Worm (Caenorhabditis elegans) whole organism, L4 larva: ENCODE results near the gene lact-5.
A peak's percentile ranks its signal among the peaks of the same experiment; 100 is the strongest.

Experiments
- F49E8.2 ChIP-seq: sonication (generic microtip); optimal IDR thresholded peaks from 2 replicates; lab custom pipeline; 2016; ENCODE audit warnings: missing compliant biosample characterization, mild to moderate bottlenecking, missing genetic modification characterization, borderline replicate concordance
- R02D3.7 ChIP-seq: fragments of 150-350 bp; sonication (generic microtip); optimal IDR thresholded peaks from 3 replicates; lab custom pipeline; 2014; ENCODE audit warnings: missing biosample characterization, missing genetic modification characterization
- ZK546.5 ChIP-seq, 2 experiments: sonication (generic microtip); optimal IDR thresholded peaks; 2 replicates each; lab custom pipeline; 2017; ENCODE audit warnings: missing biosample characterization in 2 of 2, missing genetic modification characterization in 2 of 2
- aha-1 ChIP-seq: fragments of 150-350 bp; peaks from one replicate; lab custom pipeline; 2014; ENCODE audit warnings: missing biosample characterization, missing genetic modification characterization
- ceh-20 ChIP-seq: fragments of 200-800 bp; sonication (Bioruptor generic); IDR thresholded peaks from 2 replicates; pipeline ENCODE4 v1.3.6; 2022; ENCODE audit warnings: missing genetic modification reagents, missing genetic modification characterization, missing compliant biosample characterization
- ceh-62 ChIP-seq: sonication (generic microtip); optimal IDR thresholded peaks from 2 replicates; lab custom pipeline; 2017; ENCODE audit warnings: missing biosample characterization, missing genetic modification characterization
- ces-1 ChIP-seq: fragments of 150-350 bp; sonication (generic microtip); optimal IDR thresholded peaks from 4 replicates; lab custom pipeline; 2014; ENCODE audit warnings: missing biosample characterization, missing genetic modification reagents, missing genetic modification characterization
- ctbp-1 ChIP-seq: fragments of 200-800 bp; sonication (Bioruptor generic); IDR thresholded peaks from 2 replicates; pipeline ENCODE4 v1.3.6; 2022; ENCODE audit warnings: missing genetic modification reagents, missing genetic modification characterization, missing compliant biosample characterization
- daf-16 ChIP-seq, 3 experiments: sonication (generic microtip); optimal IDR thresholded peaks; 2 replicates each; lab custom pipeline; 2016 to 2017; ENCODE audit warnings: missing genetic modification characterization in 3 of 3, missing genetic modification reagents in 3 of 3, mild to moderate bottlenecking in 2 of 3, missing compliant biosample characterization in 2 of 3, missing biosample characterization in 1 of 3, moderate library complexity in 1 of 3
- dmd-9 ChIP-seq: fragments of 200-800 bp; sonication (Bioruptor generic); IDR thresholded peaks from 2 replicates; pipeline ENCODE4 v1.3.6; 2022; ENCODE audit warnings: missing genetic modification reagents, missing genetic modification characterization, missing compliant biosample characterization
- duxl-1 ChIP-seq: sonication (generic microtip); optimal IDR thresholded peaks from 2 replicates; lab custom pipeline; 2016; ENCODE audit warnings: mild to moderate bottlenecking, missing genetic modification characterization, moderate library complexity, missing compliant biosample characterization; ENCODE audit not compliant: poor library complexity
- dve-1 ChIP-seq: sonication (generic microtip); optimal IDR thresholded peaks from 2 replicates; lab custom pipeline; 2017; ENCODE audit warnings: antibody characterized with exemption, mild to moderate bottlenecking, missing genetic modification characterization, missing compliant biosample characterization; ENCODE audit not compliant: insufficient read depth
- egl-27 ChIP-seq: sonication (generic microtip); optimal IDR thresholded peaks from 3 replicates; lab custom pipeline; 2017; ENCODE audit warnings: missing biosample characterization, missing genetic modification reagents, missing genetic modification characterization
- egl-43 ChIP-seq: fragments of 200-800 bp; sonication (Bioruptor generic); IDR thresholded peaks from 2 replicates; pipeline ENCODE4 v1.3.6; 2022; ENCODE audit warnings: missing genetic modification reagents, missing genetic modification characterization, missing compliant biosample characterization
- fkh-10 ChIP-seq: fragments of 150-350 bp; optimal IDR thresholded peaks from 2 replicates; lab custom pipeline; 2014; ENCODE audit warnings: missing biosample characterization, missing genetic modification reagents, missing genetic modification characterization
- hif-1 ChIP-seq, 2 experiments: sonication (generic microtip); optimal IDR thresholded peaks; 2 replicates each; lab custom pipeline; 2016 to 2017; ENCODE audit warnings: missing compliant biosample characterization in 2 of 2, missing genetic modification characterization in 2 of 2, missing genetic modification reagents in 2 of 2, missing genotype in 2 of 2, mild to moderate bottlenecking in 1 of 2
- hlh-30 ChIP-seq: sonication (generic microtip); optimal IDR thresholded peaks from 2 replicates; lab custom pipeline; 2017; ENCODE audit warnings: antibody characterized with exemption, mild to moderate bottlenecking, missing genetic modification characterization, missing compliant biosample characterization; ENCODE audit not compliant: insufficient read depth
- jun-1 ChIP-seq: fragments of 150-350 bp; optimal IDR thresholded peaks from 2 replicates; lab custom pipeline; 2014; ENCODE audit warnings: missing biosample characterization, missing genetic modification reagents, missing genetic modification characterization
- lin-15B ChIP-seq: fragments of 150-350 bp; sonication (generic microtip); optimal IDR thresholded peaks from 3 replicates; lab custom pipeline; 2014; ENCODE audit warnings: missing biosample characterization, missing genetic modification characterization
- lin-29 ChIP-seq: fragments of 200-800 bp; sonication (Bioruptor generic); IDR thresholded peaks from 2 replicates; pipeline ENCODE4 v1.3.6; 2022; ENCODE audit warnings: missing genetic modification reagents, missing genetic modification characterization, missing compliant biosample characterization
- lir-3 ChIP-seq: sonication (generic microtip); optimal IDR thresholded peaks from 2 replicates; lab custom pipeline; 2016; ENCODE audit warnings: mild to moderate bottlenecking, missing genetic modification characterization, missing compliant biosample characterization
- lsy-2 ChIP-seq, 2 experiments: fragments of 150-350 bp in 1 of 2; sonication (generic microtip) in 1 of 2; optimal IDR thresholded peaks; 2 replicates each; lab custom pipeline; 2014 to 2017; ENCODE audit warnings: missing biosample characterization in 2 of 2, missing genetic modification characterization in 2 of 2
- madf-5 ChIP-seq, 2 experiments: fragments of 200-800 bp; sonication (Bioruptor generic); IDR thresholded peaks; 2 replicates each; pipeline ENCODE4 v1.3.6; 2022; ENCODE audit warnings: missing compliant biosample characterization in 2 of 2, missing genetic modification characterization in 2 of 2
- mep-1 ChIP-seq: fragments of 150-350 bp; sonication (generic microtip); optimal IDR thresholded peaks from 3 replicates; lab custom pipeline; 2014; ENCODE audit warnings: missing biosample characterization, missing genetic modification characterization
- mxl-2 ChIP-seq: fragments of 200-800 bp; sonication (Bioruptor generic); conservative IDR thresholded peaks from 2 replicates; pipeline ENCODE4 v1.3.6; 2022; ENCODE audit warnings: missing genetic modification reagents, missing genetic modification characterization, missing compliant biosample characterization
- nhr-237 ChIP-seq: sonication (generic microtip); optimal IDR thresholded peaks from 2 replicates; lab custom pipeline; 2017; ENCODE audit warnings: missing biosample characterization, missing genetic modification characterization
- nhr-25 ChIP-seq: sonication (generic microtip); optimal IDR thresholded peaks from 2 replicates; lab custom pipeline; 2017; ENCODE audit warnings: missing genetic modification characterization, mild to moderate bottlenecking, missing compliant biosample characterization, antibody characterized with exemption, moderate library complexity, borderline replicate concordance; ENCODE audit not compliant: insufficient read depth
- nhr-76 ChIP-seq: fragments of 150-350 bp; optimal IDR thresholded peaks from 2 replicates; lab custom pipeline; 2014; ENCODE audit warnings: missing biosample characterization, missing genetic modification characterization
- pha-4 ChIP-seq, 2 experiments: fragments of 150-350 bp in 1 of 2; fragments of 200-800 bp in 1 of 2; sonication (Bioruptor generic) in 1 of 2; IDR thresholded peaks in 1 of 2; optimal IDR thresholded peaks in 1 of 2; 2 replicates each; pipeline versions ENCODE4 v1.3.6 to Lab custom; 2014 to 2022; ENCODE audit warnings: missing genetic modification characterization in 2 of 2, missing genetic modification reagents in 2 of 2, missing biosample characterization in 1 of 2, missing compliant biosample characterization in 1 of 2
- pqm-1 ChIP-seq: sonication (generic microtip); optimal IDR thresholded peaks from 2 replicates; lab custom pipeline; 2017; ENCODE audit warnings: missing biosample characterization, missing genetic modification characterization
- rbr-2 ChIP-seq: sonication (generic microtip); optimal IDR thresholded peaks from 2 replicates; lab custom pipeline; 2016; ENCODE audit warnings: missing genotype, missing genetic modification characterization, missing compliant biosample characterization
- skn-1 ChIP-seq: fragments of 150-350 bp; optimal IDR thresholded peaks from 2 replicates; lab custom pipeline; 2014; ENCODE audit warnings: missing biosample characterization, missing genetic modification characterization
- snpc-4 ChIP-seq: fragments of 150-350 bp; optimal IDR thresholded peaks from 2 replicates; lab custom pipeline; 2014; ENCODE audit warnings: missing biosample characterization, missing genetic modification characterization
- spr-1 ChIP-seq: sonication (generic microtip); optimal IDR thresholded peaks from 2 replicates; lab custom pipeline; 2016; ENCODE audit warnings: mild to moderate bottlenecking, missing genetic modification characterization, missing compliant biosample characterization
- spr-3 ChIP-seq: fragments of 200-800 bp; sonication (Bioruptor generic); optimal IDR thresholded peaks from 2 replicates; lab custom pipeline; 2018; ENCODE audit warnings: mild to moderate bottlenecking, missing genetic modification characterization, missing compliant biosample characterization
- tag-97 ChIP-seq: fragments of 200-800 bp; sonication (Bioruptor generic); IDR thresholded peaks from 2 replicates; pipeline ENCODE4 v1.3.6; 2022; ENCODE audit warnings: missing genetic modification characterization, missing compliant biosample characterization
- tra-1 ChIP-seq: fragments of 200-800 bp; sonication (Bioruptor generic); IDR thresholded peaks from 2 replicates; pipeline ENCODE4 v1.3.6; 2022; ENCODE audit warnings: missing genetic modification reagents, missing genetic modification characterization, missing compliant biosample characterization
- unc-39 ChIP-seq: sonication (generic microtip); optimal IDR thresholded peaks from 2 replicates; lab custom pipeline; 2017; ENCODE audit warnings: missing biosample characterization, missing genetic modification characterization
- unc-62 ChIP-seq, 3 experiments: fragments of 150-350 bp in 1 of 3; sonication (generic microtip); optimal IDR thresholded peaks in 2 of 3; peaks in 1 of 3; 1 replicate in 1 of 3; 2 replicates in 2 of 3; lab custom pipeline; 2014 to 2017; ENCODE audit warnings: missing biosample characterization in 3 of 3, missing genetic modification characterization in 3 of 3, missing genetic modification reagents in 3 of 3, missing genotype in 1 of 3
- zag-1 ChIP-seq: fragments of 150-350 bp; optimal IDR thresholded peaks from 2 replicates; lab custom pipeline; 2014; ENCODE audit warnings: missing biosample characterization, missing genetic modification characterization
- zip-11 ChIP-seq: fragments of 200-800 bp; sonication (Bioruptor generic); IDR thresholded peaks from 2 replicates; pipeline ENCODE4 v1.3.6; 2022; ENCODE audit warnings: missing genetic modification characterization, missing compliant biosample characterization
- zip-2 ChIP-seq: fragments of 150-350 bp; optimal IDR thresholded peaks from 2 replicates; lab custom pipeline; 2014; ENCODE audit warnings: missing biosample characterization, missing genetic modification characterization
- ztf-11 ChIP-seq: fragments of 150-350 bp; optimal IDR thresholded peaks from 2 replicates; lab custom pipeline; 2014; ENCODE audit warnings: missing biosample characterization, missing genetic modification characterization

The lact-5 gene

ce11 chrII:4800524-4800923, 21.0 kb downstream of the lact-5 start:
- TF ChIP-seq nhr-237 = no peak
- no peak for TF ChIP-seq nhr-76 (tag; lab: Kevin White, UChicago)
- TF ChIP-seq R02D3.7 (tag; lab: Kevin White, UChicago) = no peak
- TF ChIP-seq tra-1 = no peak
- no peak for TF ChIP-seq dve-1 (tag; lab: Kevin White, UChicago)
- 0 out of 2 replicates have a peak, but pooled peaks have one; percentile 5 for TF ChIP-seq egl-43 (GFP tag; lab: Robert Waterston, UW)
- TF ChIP-seq unc-62 (GFP tag; optimal IDR thresholded peaks at IDR 0.05 in 1 of 2; lab: Kevin White, UChicago) = peak in 1 of 2 experiments; percentile 95
- TF ChIP-seq unc-62 (tag; optimal IDR thresholded peaks at IDR 0.05; lab: Kevin White, UChicago) = no peak

- TF ChIP-seq lir-3 (tag; lab: Kevin White, UChicago) (no peak), pqm-1 (no peak), mxl-2 (GFP tag; lab: Robert Waterston, UW) (no peak), skn-1 (no peak), zip-11 (GFP tag; lab: Robert Waterston, UW) (no peak), tag-97 (GFP tag; lab: Robert Waterston, UW) (no peak), daf-16 (GFP tag; optimal IDR thresholded peaks at IDR 0.05; lab: Kevin White, UChicago) (no peak), daf-16 (tag; optimal IDR thresholded peaks at IDR 0.05; lab: Kevin White, UChicago) (no peak), duxl-1 (tag; lab: Kevin White, UChicago) (no peak)
Observed at ce11 chrII:4797071-4797470, 24.5 kb downstream of the lact-5 start, which contains the start of gene C33F10.14. TSS of gene C33F10.14 (plus strand) at chrII:4797371.

DNA sequence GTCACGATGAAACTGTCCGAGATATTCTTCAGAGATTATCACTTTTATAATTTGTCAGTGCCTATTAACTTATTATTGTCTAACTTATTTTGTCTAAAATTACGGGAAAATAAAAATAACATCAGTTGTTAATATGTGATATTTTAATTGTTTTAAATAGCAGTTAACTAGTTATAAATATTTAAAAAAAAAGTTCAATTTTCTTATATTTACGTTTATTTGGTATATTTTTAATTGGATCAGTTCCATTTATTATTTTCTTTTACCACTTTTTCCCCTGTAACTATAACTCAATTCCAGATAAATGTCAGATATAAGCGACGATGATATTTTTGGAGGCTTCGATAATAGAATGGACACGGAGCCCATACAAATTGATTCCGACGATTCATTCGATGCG, 26.1 kb downstream of the lact-5 start, which contains the start of gene C33F10.4:
Gene C33F10.4 (plus strand): TSS at position 301 of the 400 bp plus-strand sequence.
- TF ChIP-seq lsy-2 (tag; optimal IDR thresholded peaks at IDR 0.05; lab: Kevin White, UChicago) (no peak), spr-3 (GFP tag; lab: Kevin White, UChicago) (no peak), spr-1 (tag; lab: Kevin White, UChicago) (no peak), mxl-2 (GFP tag; lab: Robert Waterston, UW) (no peak), unc-39 (tag; lab: Kevin White, UChicago) (no peak), pha-4 (GFP tag; IDR thresholded peaks at IDR 0.05; lab: Robert Waterston, UW) (no peak), pha-4 (tag; optimal IDR thresholded peaks at IDR 0.05; lab: Kevin White, UChicago) (no peak), ztf-11 (tag; lab: Kevin White, UChicago) (no peak), hlh-30 (no peak), hif-1 (tag; optimal IDR thresholded peaks at IDR 0.05; lab: Kevin White, UChicago) (no peak), snpc-4 (tag; lab: Kevin White, UChicago) (no peak), fkh-10 (no peak), zip-2 (tag; lab: Kevin White, UChicago) (no peak), ceh-20 (GFP tag; lab: Robert Waterston, UW) (no peak), jun-1 (tag; lab: Kevin White, UChicago) (no peak), F49E8.2 (tag; lab: Kevin White, UChicago) (no peak), lin-15B (tag; lab: Kevin White, UChicago) (no peak)

ce11 chrII:4793320-4793719, 28.2 kb downstream of the lact-5 start:
- TF ChIP-seq snpc-4 (tag; lab: Kevin White, UChicago) (no peak), aha-1 (tag; lab: Kevin White, UChicago) (peak; percentile 95)

- TF ChIP-seq egl-27 (tag; lab: Kevin White, UChicago) (no peak), lin-29 (GFP tag; lab: Robert Waterston, UW) (no peak), madf-5 (GFP tag; IDR thresholded peaks at IDR 0.05; lab: Robert Waterston, UW) (no peak), unc-39 (tag; lab: Kevin White, UChicago) (no peak), ZK546.5 (tag; optimal IDR thresholded peaks at IDR 0.05; lab: Kevin White, UChicago) (no peak), nhr-25 (tag; lab: Kevin White, UChicago) (no peak), dmd-9 (peak; percentile 90), aha-1 (tag; lab: Kevin White, UChicago) (peak; percentile 38), dve-1 (tag; lab: Kevin White, UChicago) (no peak), ctbp-1 (no peak), mep-1 (tag; lab: Kevin White, UChicago) (no peak), ces-1 (no peak), spr-3 (GFP tag; lab: Kevin White, UChicago) (no peak), zag-1 (tag; lab: Kevin White, UChicago) (no peak), rbr-2 (tag; lab: Kevin White, UChicago) (peak; percentile 6), ceh-62 (tag; lab: Kevin White, UChicago) (no peak)
Observed at ce11 chrII:4791272-4791671, 30.3 kb downstream of the lact-5 start, which contains the start of gene F26G1.1. TSS of gene F26G1.1 (plus strand) at chrII:4791618.
